Worm (Caenorhabditis elegans): ENCODE measurements around the gene F59A7.12.

DNA sequence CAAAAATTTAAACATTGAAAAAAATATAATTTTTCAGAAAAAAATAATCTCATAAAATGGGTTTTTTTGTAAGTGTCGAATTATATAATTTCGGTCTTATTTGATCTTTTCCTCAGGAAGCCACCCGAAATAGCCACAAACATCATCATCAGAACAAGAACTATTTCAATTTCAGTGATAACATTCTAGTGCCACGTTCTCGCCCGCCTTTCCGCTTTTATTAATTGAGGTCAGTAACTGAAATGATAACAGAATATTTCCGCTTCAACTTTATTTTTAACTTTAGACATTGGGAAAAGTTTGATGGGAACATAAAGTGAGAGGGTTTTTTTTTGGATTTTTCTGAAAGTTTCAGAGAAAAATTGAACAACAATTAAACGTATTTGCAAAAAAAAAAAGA lies 40.8 kb upstream of the F59A7.12 start:
- TF ChIP-seq nhr-12 (tag; optimal IDR thresholded peaks at IDR 0.05): no peak
- no peak for TF ChIP-seq nhr-76 (tag; optimal IDR thresholded peaks at IDR 0.05)
- TF ChIP-seq ceh-43 (GFP tag; optimal IDR thresholded peaks at IDR 0.05): no peak
- no peak for TF ChIP-seq elt-1 (tag; optimal IDR thresholded peaks at IDR 0.05; ENCODE audit: borderline replicate concordance, insufficient read depth)
- TF ChIP-seq ham-2 (GFP tag; optimal IDR thresholded peaks at IDR 0.05): no peak
- no peak for TF ChIP-seq cnd-1 (tag; optimal IDR thresholded peaks at IDR 0.05)
- TF ChIP-seq nhr-2 (tag; optimal IDR thresholded peaks at IDR 0.05): no peak
- TF ChIP-seq nhr-237 (tag; optimal IDR thresholded peaks at IDR 0.05): no peak
- TF ChIP-seq nhr-28 (tag; optimal IDR thresholded peaks at IDR 0.05): no peak
